Fruit fly (Drosophila melanogaster) whole organism, pupa: ENCODE data around the gene Odj.

ENCODE experiments used
- CG10348 ChIP-seq: fragments of 200-800 bp; sonication (Bioruptor generic); IDR thresholded peaks from 2 replicates; pipeline ENCODE4 v1.3.6; 2022; ENCODE audit warnings: missing biosample characterization, missing genetic modification characterization
- CG12605 ChIP-seq: fragments of 200-800 bp; sonication (Bioruptor generic); IDR thresholded peaks from 2 replicates; pipeline ENCODE4 v1.3.6; 2022; ENCODE audit warnings: missing biosample characterization, missing genetic modification characterization
- CG13204 ChIP-seq: fragments of 200-800 bp; sonication (Bioruptor generic); optimal IDR thresholded peaks from 2 replicates; lab custom pipeline; 2018; ENCODE audit warnings: missing biosample characterization, mild to moderate bottlenecking, missing genetic modification characterization, moderate library complexity
- CG14655 ChIP-seq: fragments of 200-800 bp; sonication (Bioruptor generic); optimal IDR thresholded peaks from 3 replicates; lab custom pipeline; 2017; ENCODE audit warnings: mild to moderate bottlenecking, missing biosample characterization, missing genetic modification reagents, missing genetic modification characterization
- CG15710 ChIP-seq: fragments of 200-800 bp; sonication (Bioruptor generic); optimal IDR thresholded peaks from 2 replicates; lab custom pipeline; 2018; ENCODE audit warnings: missing biosample characterization, mild to moderate bottlenecking, missing genetic modification characterization, moderate library complexity
- CG17806 ChIP-seq: fragments of 200-800 bp; sonication (Bioruptor generic); optimal IDR thresholded peaks from 2 replicates; lab custom pipeline; 2018; ENCODE audit warnings: missing biosample characterization, mild to moderate bottlenecking, missing genetic modification characterization, moderate library complexity
- CG32121 ChIP-seq: fragments of 200-800 bp; sonication (Bioruptor generic); IDR thresholded peaks from 2 replicates; pipeline ENCODE4 v1.3.6; 2022; ENCODE audit warnings: missing biosample characterization, missing genetic modification characterization
- CG34367 ChIP-seq: fragments of 200-800 bp; sonication (Bioruptor generic); optimal IDR thresholded peaks from 2 replicates; lab custom pipeline; 2018; ENCODE audit warnings: missing biosample characterization, mild to moderate bottlenecking, missing genetic modification characterization
- CG4496 ChIP-seq: fragments of 200-800 bp; sonication (Bioruptor generic); IDR thresholded peaks from 3 replicates; pipeline ENCODE4 v1.3.6; 2022; ENCODE audit warnings: missing biosample characterization, missing genetic modification characterization
- CG8159 ChIP-seq: fragments of 200-800 bp; sonication (Bioruptor generic); optimal IDR thresholded peaks from 3 replicates; lab custom pipeline; 2018; ENCODE audit warnings: missing biosample characterization, mild to moderate bottlenecking, missing genetic modification characterization, moderate library complexity
- CG8301 ChIP-seq: fragments of 200-800 bp; sonication (Bioruptor generic); optimal IDR thresholded peaks from 2 replicates; lab custom pipeline; 2018; ENCODE audit warnings: missing biosample characterization, mild to moderate bottlenecking, missing genetic modification characterization
- CG9948 ChIP-seq: fragments of 200-800 bp; sonication (Bioruptor generic); optimal IDR thresholded peaks from 2 replicates; lab custom pipeline; 2018; ENCODE audit warnings: missing biosample characterization, mild to moderate bottlenecking, missing genetic modification characterization, moderate library complexity
- D1 ChIP-seq: fragments of 200-800 bp; sonication (Bioruptor generic); optimal IDR thresholded peaks from 2 replicates; lab custom pipeline; 2018; ENCODE audit warnings: missing biosample characterization, mild to moderate bottlenecking, missing genetic modification characterization, moderate library complexity
- EcR ChIP-seq: fragments of 200-800 bp; sonication (Bioruptor generic); optimal IDR thresholded peaks from 3 replicates; lab custom pipeline; 2019; ENCODE audit warnings: missing biosample characterization, missing genetic modification characterization, mild to moderate bottlenecking, moderate library complexity, missing genetic modification reagents
- Ets98B ChIP-seq: fragments of 200-800 bp; sonication (Bioruptor generic); IDR thresholded peaks from 2 replicates; pipeline ENCODE4 v1.3.6; 2022; ENCODE audit warnings: missing biosample characterization, missing genetic modification characterization
- Pif1A ChIP-seq: fragments of 200-800 bp; sonication (Bioruptor generic); optimal IDR thresholded peaks from 3 replicates; lab custom pipeline; 2016; ENCODE audit warnings: missing biosample characterization, missing genetic modification characterization
- Pif1B ChIP-seq: fragments of 200-800 bp; sonication (Bioruptor generic); optimal IDR thresholded peaks from 3 replicates; lab custom pipeline; 2016; ENCODE audit warnings: missing biosample characterization, missing genetic modification characterization
- Snoo ChIP-seq: fragments of 200-800 bp; sonication (Bioruptor generic); optimal IDR thresholded peaks from 3 replicates; lab custom pipeline; 2017; ENCODE audit warnings: missing biosample characterization, mild to moderate bottlenecking, missing genetic modification characterization, inconsistent platforms
- fd96Ca ChIP-seq: fragments of 200-800 bp; sonication (Bioruptor generic); IDR thresholded peaks from 3 replicates; pipeline ENCODE4 v1.3.6; 2022; ENCODE audit warnings: missing biosample characterization, missing genetic modification characterization
- gl ChIP-seq: fragments of 200-800 bp; sonication (Bioruptor generic); optimal IDR thresholded peaks from 2 replicates; lab custom pipeline; 2018; ENCODE audit warnings: missing biosample characterization, mild to moderate bottlenecking, missing genetic modification characterization
- rn ChIP-seq: fragments of 200-800 bp; sonication (Bioruptor generic); IDR thresholded peaks from 2 replicates; pipeline ENCODE4 v1.3.6; 2022; ENCODE audit warnings: missing biosample characterization, missing genetic modification characterization

Gene Odj

DNA sequence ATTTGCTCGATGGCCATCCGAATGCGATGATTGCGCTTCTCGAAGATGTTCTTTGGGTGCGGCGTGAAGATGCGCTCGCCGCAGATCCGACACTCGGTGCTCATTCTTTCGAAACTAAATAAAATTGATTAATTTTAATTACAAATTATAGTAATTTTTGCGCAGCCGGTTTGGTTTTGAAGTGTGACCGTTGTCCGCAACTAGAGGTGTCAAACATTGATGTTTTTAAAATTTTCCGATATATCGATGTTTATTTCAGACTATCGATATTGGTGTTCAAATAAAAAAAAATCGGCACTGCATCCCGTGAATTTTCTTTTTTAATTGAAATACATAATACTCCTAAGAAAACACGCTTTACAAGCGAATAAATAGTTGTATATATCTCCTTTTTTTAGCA is at the start of gene Odj:
Gene Odj (minus strand): TSS at position 209 of the 400 bp plus-strand sequence.
- TF ChIP-seq Pif1B (no peak), gl (no peak), CG12605 (GFP tag; lab: Robert Waterston, UW) (no peak), EcR (GFP tag; lab: Kevin White, UChicago) (no peak), Snoo (no peak), CG14655 (no peak), CG34367 (tag; lab: Kevin White, UChicago) (no peak), CG15710 (tag; lab: Kevin White, UChicago) (no peak), CG8301 (tag; lab: Kevin White, UChicago) (no peak), Ets98B (GFP tag; lab: Robert Waterston, UW) (no peak), CG9948 (tag; lab: Kevin White, UChicago) (no peak), CG10348 (GFP tag; lab: Robert Waterston, UW) (no peak), Pif1A (no peak), rn (no peak), CG8159 (tag; lab: Kevin White, UChicago) (no peak), CG13204 (GFP tag; lab: Kevin White, UChicago) (no peak), CG32121 (GFP tag; lab: Robert Waterston, UW) (no peak), fd96Ca (GFP tag; lab: Robert Waterston, UW) (no peak), CG17806 (tag; lab: Kevin White, UChicago) (no peak), D1 (tag; lab: Kevin White, UChicago) (no peak)

DNA sequence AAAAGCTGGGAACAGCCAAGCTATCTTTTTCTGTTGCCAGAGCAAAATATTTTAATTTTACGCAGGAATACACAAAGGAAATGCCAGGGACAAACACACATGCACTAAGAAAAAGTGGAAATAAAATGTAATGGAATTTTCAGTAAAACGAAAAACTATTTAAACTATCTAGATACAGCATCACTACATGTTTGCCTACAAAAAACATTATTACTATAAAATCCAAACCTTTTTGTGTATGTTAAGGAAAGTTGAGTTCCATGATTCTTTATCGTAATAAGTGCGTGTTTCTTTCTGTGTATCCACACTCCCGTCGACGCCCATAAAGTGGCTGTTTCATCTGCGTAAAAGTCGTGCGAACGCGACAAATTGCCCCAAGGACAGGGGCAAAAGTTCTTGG is 40.2 kb upstream of the Odj start:
- TF ChIP-seq Snoo (no peak), CG15710 (tag; lab: Kevin White, UChicago) (peak; percentile 9), CG8159 (tag; lab: Kevin White, UChicago) (peak; percentile 43)

DNA sequence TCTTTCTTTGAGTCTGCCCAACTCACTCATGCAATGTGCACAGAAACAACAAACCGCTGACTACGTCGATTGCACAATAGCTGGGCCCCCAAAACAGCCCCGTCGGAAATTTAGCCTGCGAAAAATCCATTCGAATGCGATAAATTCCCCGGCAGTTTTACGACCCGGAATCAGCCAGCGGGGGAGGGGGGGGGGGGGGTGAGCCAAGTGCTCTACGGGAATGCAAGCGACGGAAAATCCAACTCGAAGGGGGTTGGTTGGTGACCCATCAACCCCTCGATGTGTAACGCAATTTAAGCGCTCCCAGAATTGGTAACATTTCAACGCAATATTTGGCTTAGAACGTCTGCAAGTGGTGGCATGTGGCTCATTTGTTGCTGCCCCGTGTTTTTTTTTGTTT is 37.9 kb upstream of the Odj start:
- TF ChIP-seq Pif1A (no peak), EcR (GFP tag; lab: Kevin White, UChicago) (no peak), CG17806 (tag; lab: Kevin White, UChicago) (no peak), Snoo (no peak), CG14655 (no peak), CG34367 (tag; lab: Kevin White, UChicago) (no peak), CG8159 (tag; lab: Kevin White, UChicago) (no peak), rn (no peak), fd96Ca (GFP tag; lab: Robert Waterston, UW) (no peak)

DNA sequence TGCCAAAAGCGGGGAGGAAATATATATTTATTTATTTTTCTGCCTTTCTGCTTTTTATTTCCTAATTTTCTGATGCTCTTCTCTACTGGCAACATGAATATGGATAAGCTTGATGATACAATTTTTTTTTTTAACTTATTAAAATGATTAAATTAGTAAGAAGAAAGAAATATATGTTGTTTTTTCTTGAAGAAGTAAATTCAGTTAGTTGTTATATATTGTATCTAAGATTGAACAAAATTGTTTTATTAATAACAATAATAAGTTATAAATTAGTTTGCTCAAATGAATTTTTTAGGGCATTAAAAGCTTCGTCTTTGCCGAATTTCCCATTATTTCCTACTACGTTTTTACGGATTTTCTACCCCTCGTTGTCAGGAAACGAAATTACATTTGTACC is 21.5 kb upstream of the Odj start:
- TF ChIP-seq CG32121 (GFP tag; lab: Robert Waterston, UW) (no peak), D1 (tag; lab: Kevin White, UChicago) (no peak), CG13204 (GFP tag; lab: Kevin White, UChicago) (no peak), Ets98B (GFP tag; lab: Robert Waterston, UW) (no peak)

DNA sequence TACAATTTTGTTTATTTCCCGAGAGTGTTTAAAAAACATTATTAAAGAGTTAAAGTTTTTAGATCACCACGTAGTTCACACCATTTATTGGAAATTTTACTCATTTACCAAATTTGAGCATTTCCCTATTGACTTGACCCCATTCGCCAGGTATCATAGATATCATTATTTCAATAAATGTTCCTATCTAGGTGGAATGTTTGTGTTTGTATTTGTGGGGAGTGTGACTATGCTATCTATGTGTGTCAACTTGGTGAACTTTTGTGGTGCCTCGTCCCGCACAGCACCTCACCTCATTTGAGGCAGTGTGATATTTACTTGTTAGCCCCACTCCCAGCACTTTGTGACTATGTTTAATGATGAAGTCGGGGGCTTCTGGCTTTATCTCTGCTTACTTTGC is 19.6 kb upstream of the Odj start:
- TF ChIP-seq CG13204 (GFP tag; lab: Kevin White, UChicago) (no peak), EcR (GFP tag; lab: Kevin White, UChicago) (no peak), gl (no peak), CG12605 (GFP tag; lab: Robert Waterston, UW) (no peak), CG8159 (tag; lab: Kevin White, UChicago) (no peak), D1 (tag; lab: Kevin White, UChicago) (no peak), Snoo (no peak), CG8301 (tag; lab: Kevin White, UChicago) (no peak), CG9948 (tag; lab: Kevin White, UChicago) (no peak), Ets98B (GFP tag; lab: Robert Waterston, UW) (no peak), Pif1A (no peak), fd96Ca (GFP tag; lab: Robert Waterston, UW) (no peak), CG34367 (tag; lab: Kevin White, UChicago) (no peak), CG17806 (tag; lab: Kevin White, UChicago) (no peak)

DNA sequence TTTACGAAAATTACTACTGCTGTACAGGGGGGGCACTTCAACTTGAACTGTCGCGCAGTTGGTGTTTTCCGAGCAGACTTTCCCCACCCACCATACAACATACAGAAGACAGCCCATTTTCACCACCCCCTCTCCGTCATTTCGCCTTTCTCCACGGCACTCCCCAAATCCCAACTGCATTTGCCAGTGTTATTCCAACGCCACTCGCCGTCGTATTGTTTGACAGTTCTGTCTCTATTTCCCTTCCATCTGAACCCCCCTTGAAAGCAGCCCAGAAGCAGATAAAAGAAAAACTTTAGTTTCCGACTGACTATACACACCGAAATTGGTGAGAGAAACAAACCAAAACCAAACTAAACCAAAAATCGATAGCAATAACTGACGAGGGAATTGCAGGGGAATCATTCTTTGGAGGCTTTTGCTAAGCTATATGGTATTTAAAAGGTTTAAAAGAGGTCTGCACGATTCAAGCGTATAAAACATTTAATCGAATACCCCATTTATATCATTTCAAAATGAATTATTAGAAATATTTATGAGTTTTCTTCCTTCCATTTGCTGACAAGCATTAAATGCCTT is 18.1 kb upstream of the Odj start:
- TF ChIP-seq Pif1B: no peak
- no peak for TF ChIP-seq CG14655
- TF ChIP-seq CG8159 (tag; lab: Kevin White, UChicago): no peak
- no peak for TF ChIP-seq Pif1A
- TF ChIP-seq gl: no peak

DNA sequence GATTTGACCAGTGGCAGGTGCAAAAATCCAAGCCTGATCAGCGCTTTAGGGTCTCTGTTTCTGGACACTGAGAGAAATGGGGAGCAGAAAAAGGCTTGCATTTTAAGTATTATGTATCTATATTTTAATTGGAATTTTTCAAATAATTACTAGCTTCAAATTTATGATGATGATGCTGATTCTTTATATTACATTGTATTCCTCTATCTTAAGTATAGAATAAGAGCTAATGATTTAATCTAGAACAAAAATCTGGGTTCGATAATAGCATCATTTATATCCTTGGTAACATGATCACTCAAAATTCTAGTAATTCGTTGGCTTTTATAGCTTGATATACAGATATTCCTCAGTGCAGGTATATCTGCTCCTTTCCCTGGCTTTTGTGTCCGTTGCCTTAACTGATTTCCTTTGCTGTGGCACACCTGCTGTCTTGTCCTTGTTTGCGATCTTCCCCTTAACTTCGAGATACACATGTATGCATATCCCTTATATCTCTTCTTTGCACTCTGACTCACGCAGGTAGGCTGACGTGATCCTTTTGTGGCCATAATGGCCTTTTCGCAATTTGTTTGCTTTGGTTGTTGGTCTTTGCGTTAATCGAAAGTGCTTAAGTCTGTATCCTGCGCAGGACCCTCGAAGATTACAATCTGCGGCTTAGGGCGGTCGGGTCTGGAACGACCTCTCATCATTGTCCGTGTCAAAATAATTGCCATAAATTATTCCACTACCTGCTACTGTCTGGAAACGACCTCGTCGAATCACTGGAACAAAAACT is 17.0 kb upstream of the Odj start:
- TF ChIP-seq CG13204 (GFP tag; lab: Kevin White, UChicago) (no peak), Snoo (peak; percentile 52), CG14655 (peak; percentile 21), EcR (GFP tag; lab: Kevin White, UChicago) (no peak), rn (no peak), CG8301 (tag; lab: Kevin White, UChicago) (no peak), fd96Ca (GFP tag; lab: Robert Waterston, UW) (no peak), CG12605 (GFP tag; lab: Robert Waterston, UW) (no peak), Pif1A (peak; percentile 35), Ets98B (GFP tag; lab: Robert Waterston, UW) (no peak), CG8159 (tag; lab: Kevin White, UChicago) (peak; percentile 62), Pif1B (peak; percentile 31), CG9948 (tag; lab: Kevin White, UChicago) (peak; percentile 33), CG32121 (GFP tag; lab: Robert Waterston, UW) (no peak), CG4496 (GFP tag; lab: Robert Waterston, UW) (no peak), CG34367 (tag; lab: Kevin White, UChicago) (peak; percentile 10), D1 (tag; lab: Kevin White, UChicago) (no peak), gl (no peak), CG17806 (tag; lab: Kevin White, UChicago) (peak; percentile 73), CG10348 (GFP tag; lab: Robert Waterston, UW) (no peak), CG15710 (tag; lab: Kevin White, UChicago) (peak; percentile 52)
